Fruit fly (Drosophila melanogaster) whole organism, pupa: Measurements from ENCODE around the gene nAChRbeta1.

Experiments
- CG14655 ChIP-seq: fragments of 200-800 bp; sonication (Bioruptor generic); optimal IDR thresholded peaks from 3 replicates; lab custom pipeline; 2017; ENCODE audit warnings: mild to moderate bottlenecking, missing biosample characterization, missing genetic modification reagents, missing genetic modification characterization
- CG32121 ChIP-seq: fragments of 200-800 bp; sonication (Bioruptor generic); IDR thresholded peaks from 2 replicates; pipeline ENCODE4 v1.3.6; 2022; ENCODE audit warnings: missing biosample characterization, missing genetic modification characterization
- CG4496 ChIP-seq: fragments of 200-800 bp; sonication (Bioruptor generic); IDR thresholded peaks from 3 replicates; pipeline ENCODE4 v1.3.6; 2022; ENCODE audit warnings: missing biosample characterization, missing genetic modification characterization
- D1 ChIP-seq: fragments of 200-800 bp; sonication (Bioruptor generic); optimal IDR thresholded peaks from 2 replicates; lab custom pipeline; 2018; ENCODE audit warnings: missing biosample characterization, mild to moderate bottlenecking, missing genetic modification characterization, moderate library complexity
- EcR ChIP-seq: fragments of 200-800 bp; sonication (Bioruptor generic); optimal IDR thresholded peaks from 3 replicates; lab custom pipeline; 2019; ENCODE audit warnings: missing biosample characterization, missing genetic modification characterization, mild to moderate bottlenecking, moderate library complexity, missing genetic modification reagents
- Ets98B ChIP-seq: fragments of 200-800 bp; sonication (Bioruptor generic); IDR thresholded peaks from 2 replicates; pipeline ENCODE4 v1.3.6; 2022; ENCODE audit warnings: missing biosample characterization, missing genetic modification characterization
- Pif1B ChIP-seq: fragments of 200-800 bp; sonication (Bioruptor generic); optimal IDR thresholded peaks from 3 replicates; lab custom pipeline; 2016; ENCODE audit warnings: missing biosample characterization, missing genetic modification characterization
- Snoo ChIP-seq: fragments of 200-800 bp; sonication (Bioruptor generic); optimal IDR thresholded peaks from 3 replicates; lab custom pipeline; 2017; ENCODE audit warnings: missing biosample characterization, mild to moderate bottlenecking, missing genetic modification characterization, inconsistent platforms
- gl ChIP-seq: fragments of 200-800 bp; sonication (Bioruptor generic); optimal IDR thresholded peaks from 2 replicates; lab custom pipeline; 2018; ENCODE audit warnings: missing biosample characterization, mild to moderate bottlenecking, missing genetic modification characterization
- rn ChIP-seq: fragments of 200-800 bp; sonication (Bioruptor generic); IDR thresholded peaks from 2 replicates; pipeline ENCODE4 v1.3.6; 2022; ENCODE audit warnings: missing biosample characterization, missing genetic modification characterization

DNA sequence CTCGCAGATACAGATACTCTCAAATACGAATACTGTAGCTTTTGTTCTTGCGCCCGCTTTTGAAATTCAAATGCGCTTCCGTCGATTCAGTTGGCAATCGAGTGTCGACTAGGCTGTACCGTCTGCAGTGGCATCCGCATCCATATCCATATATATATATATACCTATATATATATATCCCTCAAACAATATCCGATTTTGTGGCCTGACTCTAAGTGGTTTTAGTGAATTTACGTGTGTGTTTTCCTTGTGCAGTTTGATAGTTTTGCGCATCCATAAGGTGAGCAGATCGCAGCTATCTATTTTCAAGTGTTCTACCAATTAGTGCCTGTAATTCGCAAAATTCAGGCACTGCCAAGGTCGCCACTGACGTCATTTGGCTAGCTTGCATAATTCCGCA is 14.6 kb upstream of the nAChRbeta1 start:
- no peak for TF ChIP-seq CG4496 (GFP tag; lab: Robert Waterston, UW)
- TF ChIP-seq gl: no peak
- TF ChIP-seq D1 (tag; lab: Kevin White, UChicago): no peak
- no peak for TF ChIP-seq Snoo (tag; lab: Kevin White, UChicago)
- TF ChIP-seq CG14655 (GFP tag; lab: Kevin White, UChicago): no peak
- no peak for TF ChIP-seq EcR (GFP tag; lab: Kevin White, UChicago)
- no peak for TF ChIP-seq rn (GFP tag; lab: Robert Waterston, UW)
- TF ChIP-seq Pif1B (GFP tag; lab: Kevin White, UChicago): no peak
- no peak for TF ChIP-seq CG32121 (GFP tag; lab: Robert Waterston, UW)
- TF ChIP-seq Ets98B (GFP tag; lab: Robert Waterston, UW): no peak
